Fruit fly (Drosophila melanogaster) whole organism, wandering third instar larva: ENCODE measurements around the gene TwdlY.

Source experiments
- Abd-B ChIP-seq: fragments of >200 bp; optimal IDR thresholded peaks from 2 replicates; lab custom pipeline; 2017; ENCODE audit warnings: missing biosample characterization, missing genetic modification characterization
- CG32264 ChIP-seq: fragments of 200-800 bp; sonication (Bioruptor generic); optimal IDR thresholded peaks from 2 replicates; lab custom pipeline; 2016; ENCODE audit warnings: missing biosample characterization, missing genetic modification characterization
- CG9705 ChIP-seq: fragments of 200-800 bp; sonication (Bioruptor generic); optimal IDR thresholded peaks from 2 replicates; lab custom pipeline; 2018; ENCODE audit warnings: missing biosample characterization, mild to moderate bottlenecking, missing genetic modification characterization
- CrebA ChIP-seq: fragments of 200-800 bp; sonication (Bioruptor generic); optimal IDR thresholded peaks from 2 replicates; lab custom pipeline; 2016; ENCODE audit warnings: missing biosample characterization, mild to moderate bottlenecking, missing genetic modification characterization, borderline replicate concordance
- Dfd ChIP-seq: fragments of >200 bp; optimal IDR thresholded peaks from 2 replicates; lab custom pipeline; 2017; ENCODE audit warnings: missing biosample characterization, missing genetic modification characterization
- Dif ChIP-seq: fragments of 200-275, 200-300 bp; sonication (Bioruptor generic); optimal IDR thresholded peaks from 2 replicates; lab custom pipeline; 2018; ENCODE audit warnings: missing biosample characterization, missing genetic modification characterization; ENCODE audit not compliant: partially characterized antibody
- GATAd ChIP-seq: sonication (Bioruptor generic); optimal IDR thresholded peaks from 2 replicates; lab custom pipeline; 2016; ENCODE audit warnings: missing biosample characterization, missing genetic modification characterization
- HLH106 ChIP-seq: fragments of 200-800 bp; optimal IDR thresholded peaks from 3 replicates; lab custom pipeline; 2019; ENCODE audit warnings: missing biosample characterization, mild to moderate bottlenecking, missing genetic modification characterization, moderate library complexity
- Hnf4 ChIP-seq: fragments of 200-800 bp; sonication (Bioruptor generic); optimal IDR thresholded peaks from 2 replicates; lab custom pipeline; 2016; ENCODE audit warnings: missing biosample characterization, mild to moderate bottlenecking, missing genetic modification characterization
- Hr78 ChIP-seq: fragments of >200 bp; optimal IDR thresholded peaks from 2 replicates; lab custom pipeline; 2017; ENCODE audit warnings: missing biosample characterization, missing genetic modification characterization
- Hr83 ChIP-seq: fragments of 200-300 bp; sonication (Bioruptor generic); optimal IDR thresholded peaks from 2 replicates; lab custom pipeline; 2016; ENCODE audit warnings: missing biosample characterization, mild to moderate bottlenecking, missing genetic modification characterization, moderate library complexity; ENCODE audit not compliant: poor library complexity, severe bottlenecking
- Jra ChIP-seq: sonication (Bioruptor generic); optimal IDR thresholded peaks from 2 replicates; lab custom pipeline; 2016; ENCODE audit warnings: missing biosample characterization, missing genetic modification characterization
- Mio ChIP-seq: sonication (Bioruptor generic); optimal IDR thresholded peaks from 2 replicates; lab custom pipeline; 2016; ENCODE audit warnings: missing biosample characterization, missing genetic modification characterization
- Myc ChIP-seq: fragments of >200 bp; optimal IDR thresholded peaks from 2 replicates; lab custom pipeline; 2017
- N ChIP-seq: fragments of >200 bp; optimal IDR thresholded peaks from 2 replicates; lab custom pipeline; 2018; ENCODE audit warnings: missing biosample characterization, missing external identifiers, missing genetic modification characterization
- OdsH ChIP-seq: fragments of 200-800 bp; sonication (Bioruptor generic); optimal IDR thresholded peaks from 2 replicates; lab custom pipeline; 2016; ENCODE audit warnings: missing biosample characterization, mild to moderate bottlenecking, missing genetic modification characterization
- Rel ChIP-seq, 2 experiments: fragments of 200-800 bp; sonication (Bioruptor generic) in 1 of 2; optimal IDR thresholded peaks; 2 replicates in 1 of 2; 3 replicates in 1 of 2; lab custom pipeline; 2016 to 2019; ENCODE audit warnings: mild to moderate bottlenecking in 2 of 2, missing biosample characterization in 2 of 2, missing genetic modification characterization in 2 of 2, moderate library complexity in 1 of 2
- Sp1 ChIP-seq: fragments of 200-800 bp; sonication (Bioruptor generic); optimal IDR thresholded peaks from 3 replicates; lab custom pipeline; 2019; ENCODE audit warnings: missing biosample characterization, mild to moderate bottlenecking, missing genetic modification characterization, moderate library complexity
- Vsx2 ChIP-seq: fragments of 200-300, 225-300 bp; sonication (Bioruptor generic); optimal IDR thresholded peaks from 2 replicates; lab custom pipeline; 2018; ENCODE audit warnings: missing biosample characterization, missing genetic modification characterization; ENCODE audit not compliant: partially characterized antibody
- br ChIP-seq: fragments of 200-800 bp; sonication (Bioruptor generic); optimal IDR thresholded peaks from 2 replicates; lab custom pipeline; 2016; ENCODE audit warnings: missing biosample characterization, missing genetic modification characterization
- brk ChIP-seq: fragments of 200-800 bp; sonication (Bioruptor generic); optimal IDR thresholded peaks from 2 replicates; lab custom pipeline; 2016; ENCODE audit warnings: missing biosample characterization, mild to moderate bottlenecking, missing genetic modification characterization
- dl ChIP-seq, 2 experiments: fragments of 175-275, 200-275 bp in 1 of 2; fragments of 200-275 bp in 1 of 2; sonication (Bioruptor generic); optimal IDR thresholded peaks; lab custom pipeline; 2018; ENCODE audit warnings: mild to moderate bottlenecking in 2 of 2, missing biosample characterization in 2 of 2, missing genetic modification characterization in 2 of 2, moderate library complexity in 2 of 2; ENCODE audit not compliant: partially characterized antibody in 2 of 2, insufficient read depth in 1 of 2
- dmrt93B ChIP-seq: fragments of 200-800 bp; sonication (Bioruptor generic); optimal IDR thresholded peaks from 2 replicates; lab custom pipeline; 2018; ENCODE audit warnings: missing biosample characterization, mild to moderate bottlenecking, missing genetic modification characterization
- dsf ChIP-seq: sonication (Bioruptor generic); optimal IDR thresholded peaks from 2 replicates; lab custom pipeline; 2016; ENCODE audit warnings: missing biosample characterization, missing genetic modification characterization, borderline replicate concordance
- ey ChIP-seq: fragments of 200-800 bp; sonication (Bioruptor generic); optimal IDR thresholded peaks from 2 replicates; lab custom pipeline; 2016; ENCODE audit warnings: missing biosample characterization, missing genetic modification characterization
- foxo ChIP-seq, 2 experiments: fragments of 200-800 bp; sonication (Bioruptor generic); optimal IDR thresholded peaks; 2 replicates in 1 of 2; 3 replicates in 1 of 2; lab custom pipeline; 2016 to 2017; ENCODE audit warnings: missing biosample characterization in 2 of 2, missing genetic modification characterization in 2 of 2
- fru ChIP-seq: fragments of 200-800 bp; sonication (Bioruptor generic); optimal IDR thresholded peaks from 3 replicates; lab custom pipeline; 2016; ENCODE audit warnings: missing biosample characterization, mild to moderate bottlenecking, missing genetic modification characterization
- h ChIP-seq: fragments of 200-800 bp; sonication (Bioruptor generic); optimal IDR thresholded peaks from 3 replicates; lab custom pipeline; 2016; ENCODE audit warnings: missing biosample characterization, mild to moderate bottlenecking, missing genetic modification characterization
- jim ChIP-seq: fragments of 175-275, 200-325 bp; sonication (Bioruptor generic); optimal IDR thresholded peaks from 2 replicates; lab custom pipeline; 2016; ENCODE audit warnings: missing biosample characterization, mild to moderate bottlenecking, missing genetic modification characterization
- lola ChIP-seq: fragments of >200 bp; optimal IDR thresholded peaks from 2 replicates; lab custom pipeline; 2017; ENCODE audit warnings: missing biosample characterization, missing genetic modification characterization
- pan ChIP-seq: fragments of >200 bp; optimal IDR thresholded peaks from 2 replicates; lab custom pipeline; 2017
- psq ChIP-seq: fragments of 200-800 bp; sonication (Bioruptor generic); optimal IDR thresholded peaks from 3 replicates; lab custom pipeline; 2017; ENCODE audit warnings: missing biosample characterization, mild to moderate bottlenecking, missing genetic modification characterization, moderate library complexity
- rgr ChIP-seq: fragments of 200-800 bp; sonication (Bioruptor generic); optimal IDR thresholded peaks from 3 replicates; lab custom pipeline; 2016; ENCODE audit warnings: missing biosample characterization, mild to moderate bottlenecking, missing genetic modification characterization
- sage ChIP-seq: fragments of 200-800 bp; sonication (Bioruptor generic); optimal IDR thresholded peaks from 2 replicates; lab custom pipeline; 2016; ENCODE audit warnings: missing biosample characterization, mild to moderate bottlenecking, missing genetic modification characterization
- sv ChIP-seq: fragments of 200-800 bp; sonication (Bioruptor generic); optimal IDR thresholded peaks from 3 replicates; lab custom pipeline; 2016; ENCODE audit warnings: missing biosample characterization, missing genetic modification characterization
- tai ChIP-seq: sonication (Bioruptor generic); optimal IDR thresholded peaks from 2 replicates; lab custom pipeline; 2016; ENCODE audit warnings: missing biosample characterization, missing genetic modification characterization
- usp ChIP-seq: fragments of >200 bp; optimal IDR thresholded peaks from 2 replicates; lab custom pipeline; 2017; ENCODE audit warnings: missing biosample characterization, missing genetic modification characterization
- woc ChIP-seq: sonication (Bioruptor generic); optimal IDR thresholded peaks from 2 replicates; lab custom pipeline; 2016; ENCODE audit warnings: missing biosample characterization, mild to moderate bottlenecking, missing genetic modification characterization

The TwdlY gene

DNA sequence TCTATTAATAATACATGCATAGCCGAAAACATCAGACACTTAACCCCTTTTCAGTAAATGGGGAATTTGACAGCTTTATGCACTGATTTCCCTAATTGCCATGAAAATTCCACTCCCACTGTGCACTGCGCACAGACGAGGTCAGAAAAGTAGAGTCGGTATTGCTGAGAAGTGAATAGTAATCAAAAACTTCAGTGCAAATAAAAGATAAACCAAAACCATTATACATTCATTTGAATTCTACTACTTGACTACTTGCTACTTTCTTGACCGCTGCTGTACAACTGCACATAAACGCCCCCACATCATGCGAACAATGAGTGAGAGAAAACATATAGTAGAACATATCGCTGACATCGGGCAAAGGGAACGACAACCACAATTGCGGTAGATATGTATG, 43.3 kb upstream of the TwdlY start:
- TF ChIP-seq Rel (GFP tag; optimal IDR thresholded peaks at IDR 0.05; lab: Kevin White, UChicago): no peak
- TF ChIP-seq Rel (tag; optimal IDR thresholded peaks at IDR 0.05; lab: Kevin White, UChicago): no peak
- no peak for TF ChIP-seq brk (GFP tag; lab: Kevin White, UChicago)
- peak; percentile 61 for TF ChIP-seq ey (GFP tag; lab: Kevin White, UChicago)
- peak; percentile 28 for TF ChIP-seq dmrt93B (GFP tag; lab: Kevin White, UChicago)
- peak; percentile 7 for TF ChIP-seq woc
- TF ChIP-seq GATAd (GFP tag; lab: Kevin White, UChicago): no peak
- TF ChIP-seq N: no peak
- TF ChIP-seq Hnf4 (GFP tag; lab: Kevin White, UChicago): peak; percentile 38
- TF ChIP-seq jim (GFP tag; lab: Kevin White, UChicago): no peak
- no peak for TF ChIP-seq CG32264 (GFP tag; lab: Kevin White, UChicago)
- TF ChIP-seq Hr83 (GFP tag; lab: Kevin White, UChicago): no peak
- TF ChIP-seq psq (GFP tag; lab: Kevin White, UChicago): peak; percentile 24
- TF ChIP-seq dsf: no peak
- TF ChIP-seq Dfd: no peak
- TF ChIP-seq Mio: no peak
- peak; percentile 2 for TF ChIP-seq CG9705 (GFP tag; lab: Kevin White, UChicago)
- TF ChIP-seq br (GFP tag; lab: Kevin White, UChicago): peak; percentile 49
- TF ChIP-seq Dif (GFP tag; lab: Kevin White, UChicago): no peak
- TF ChIP-seq Hr78 (GFP tag; lab: Kevin White, UChicago): no peak
- TF ChIP-seq rgr: peak; percentile 74
- TF ChIP-seq foxo (GFP tag; optimal IDR thresholded peaks at IDR 0.05; lab: Kevin White, UChicago): peak in 1 of 2 experiments; percentile 67
- TF ChIP-seq Vsx2 (GFP tag; lab: Kevin White, UChicago): no peak
- no peak for TF ChIP-seq usp (GFP tag; lab: Kevin White, UChicago)
- no peak for TF ChIP-seq lola (GFP tag; lab: Kevin White, UChicago)
- TF ChIP-seq h (GFP tag; lab: Kevin White, UChicago): peak; percentile 68
- TF ChIP-seq CrebA: no peak
- TF ChIP-seq sv (GFP tag; lab: Kevin White, UChicago): peak; percentile 57
- TF ChIP-seq sage (GFP tag; lab: Kevin White, UChicago): no peak
- TF ChIP-seq Sp1 (GFP tag; lab: Kevin White, UChicago): peak; percentile 20
- no peak for TF ChIP-seq dl (GFP tag; optimal IDR thresholded peaks at IDR 0.05; lab: Kevin White, UChicago; ENCODE audit: insufficient read depth in 1 of 2, partially characterized antibody in 2 of 2)
- TF ChIP-seq fru (GFP tag; lab: Kevin White, UChicago): peak; percentile 59
- no peak for TF ChIP-seq pan (lab: Kevin White, UChicago)
- no peak for TF ChIP-seq Myc (lab: Kevin White, UChicago)
- peak; percentile 54 for TF ChIP-seq OdsH
- TF ChIP-seq Jra (GFP tag; lab: Kevin White, UChicago): no peak
- peak; percentile 61 for TF ChIP-seq HLH106
- no peak for TF ChIP-seq Abd-B
- TF ChIP-seq tai: no peak

DNA sequence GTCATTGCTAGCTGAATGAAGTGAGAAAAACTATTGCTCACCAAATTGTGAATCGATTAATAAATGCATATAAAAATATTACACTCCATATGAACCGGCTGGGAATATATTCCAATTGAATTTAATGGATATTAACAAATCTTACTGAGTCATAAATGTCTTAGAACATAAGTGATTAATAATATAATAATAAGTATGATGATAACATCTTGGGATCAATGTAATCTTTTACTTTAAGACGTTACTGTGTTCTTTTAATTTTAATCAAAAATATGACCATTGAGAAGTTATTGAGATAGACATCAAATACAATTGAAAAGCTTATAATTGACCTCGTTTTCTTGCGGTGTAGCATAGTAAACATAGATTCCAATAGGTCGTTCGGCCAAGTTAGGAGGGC, 42.4 kb upstream of the TwdlY start:
- no peak for TF ChIP-seq HLH106
- TF ChIP-seq foxo (GFP tag; optimal IDR thresholded peaks at IDR 0.05; lab: Kevin White, UChicago): peak in 1 of 2 experiments; percentile 4
- TF ChIP-seq h (GFP tag; lab: Kevin White, UChicago): no peak
- TF ChIP-seq, all 38 proteins: peak for 1

DNA sequence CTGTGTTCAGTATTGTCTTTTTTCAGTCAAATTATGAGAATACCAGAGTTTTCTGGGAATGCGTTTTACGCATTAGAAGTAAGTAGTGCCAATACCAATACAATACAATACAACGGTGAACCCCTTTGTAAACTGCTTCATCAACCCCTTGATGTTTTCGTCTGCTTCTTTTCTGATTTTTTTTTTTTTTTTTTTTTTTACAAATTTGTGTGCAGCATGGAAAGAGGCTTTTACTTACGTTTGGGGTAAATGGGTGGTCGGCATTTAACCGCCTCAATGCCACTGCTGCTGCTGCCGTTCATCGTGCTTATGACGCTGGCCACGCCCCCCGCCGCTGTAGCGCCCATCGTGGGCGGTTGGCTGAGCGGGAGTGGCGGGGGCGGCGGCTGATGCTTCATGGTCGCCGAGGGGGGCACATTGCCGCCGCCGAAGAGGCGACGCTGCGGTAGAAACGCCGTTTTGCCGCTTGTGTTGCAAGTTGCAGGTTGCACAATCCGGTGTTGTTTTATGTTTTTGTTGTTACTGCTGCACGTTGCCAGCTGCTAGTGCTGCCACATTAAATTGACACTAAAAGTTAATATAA, 40.9 kb upstream of the TwdlY start:
- no peak for TF ChIP-seq Mio
- no peak for TF ChIP-seq Dif (GFP tag; lab: Kevin White, UChicago)
- TF ChIP-seq Dfd: no peak
- TF ChIP-seq Vsx2 (GFP tag; lab: Kevin White, UChicago): no peak
- TF ChIP-seq ey (GFP tag; lab: Kevin White, UChicago): no peak
- no peak for TF ChIP-seq brk (GFP tag; lab: Kevin White, UChicago)
- no peak for TF ChIP-seq foxo (GFP tag; optimal IDR thresholded peaks at IDR 0.05; lab: Kevin White, UChicago)
- TF ChIP-seq sv (GFP tag; lab: Kevin White, UChicago): no peak
- no peak for TF ChIP-seq OdsH
- no peak for TF ChIP-seq sage (GFP tag; lab: Kevin White, UChicago)
- no peak for TF ChIP-seq CrebA
- no peak for TF ChIP-seq dmrt93B (GFP tag; lab: Kevin White, UChicago)
- no peak for TF ChIP-seq CG32264 (GFP tag; lab: Kevin White, UChicago)
- TF ChIP-seq pan (lab: Kevin White, UChicago): no peak
- no peak for TF ChIP-seq woc
- TF ChIP-seq Jra (GFP tag; lab: Kevin White, UChicago): no peak
- no peak for TF ChIP-seq lola (GFP tag; lab: Kevin White, UChicago)
- no peak for TF ChIP-seq Myc (lab: Kevin White, UChicago)
- TF ChIP-seq Rel (GFP tag; optimal IDR thresholded peaks at IDR 0.05; lab: Kevin White, UChicago): no peak
- TF ChIP-seq Rel (tag; optimal IDR thresholded peaks at IDR 0.05; lab: Kevin White, UChicago): no peak
- TF ChIP-seq, all 38 proteins: peak for 0
